Worm (Caenorhabditis elegans) whole organism, L4 larva: ENCODE results near the gene ampd-1.

Source experiments
- D1046.2 ChIP-seq: fragments of 200-800 bp; sonication (Bioruptor generic); IDR thresholded peaks from 2 replicates; pipeline ENCODE4 v1.3.6; 2022; ENCODE audit warnings: missing genetic modification characterization, missing compliant biosample characterization
- T20F7.1 ChIP-seq: fragments of 200-800 bp; sonication (Bioruptor generic); optimal IDR thresholded peaks from 2 replicates; lab custom pipeline; 2018; ENCODE audit warnings: mild to moderate bottlenecking, missing genetic modification characterization, missing compliant biosample characterization
- T26A8.4 ChIP-seq: fragments of 200-800 bp; sonication (Bioruptor generic); IDR thresholded peaks from 2 replicates; pipeline ENCODE4 v1.3.6; 2022; ENCODE audit warnings: missing genetic modification characterization, missing compliant biosample characterization
- Y105C5A.15 ChIP-seq: fragments of 200-800 bp; sonication (Bioruptor generic); IDR thresholded peaks from 2 replicates; pipeline ENCODE4 v1.3.6; 2022; ENCODE audit warnings: missing genetic modification characterization, missing compliant biosample characterization
- Y5F2A.4 ChIP-seq: fragments of 200-800 bp; sonication (Bioruptor generic); optimal IDR thresholded peaks from 2 replicates; lab custom pipeline; 2018; ENCODE audit warnings: mild to moderate bottlenecking, missing genetic modification characterization, missing compliant biosample characterization
- ZK337.2 ChIP-seq: fragments of 200-800 bp; sonication (Bioruptor generic); IDR thresholded peaks from 2 replicates; pipeline ENCODE4 v1.3.6; 2022; ENCODE audit warnings: missing genetic modification reagents, missing genetic modification characterization, missing compliant biosample characterization
- aha-1 ChIP-seq: fragments of 150-350 bp; peaks from one replicate; lab custom pipeline; 2014; ENCODE audit warnings: missing biosample characterization, missing genetic modification characterization
- aly-2 ChIP-seq: sonication (generic microtip); optimal IDR thresholded peaks from 2 replicates; lab custom pipeline; 2018; ENCODE audit warnings: missing biosample characterization, missing genetic modification characterization
- ama-1 ChIP-seq: fragments of 150-350 bp; optimal IDR thresholded peaks from 2 replicates; lab custom pipeline; 2014; ENCODE audit warnings: inconsistent platforms, mixed read lengths
- ceh-20 ChIP-seq: fragments of 200-800 bp; sonication (Bioruptor generic); IDR thresholded peaks from 2 replicates; pipeline ENCODE4 v1.3.6; 2022; ENCODE audit warnings: missing genetic modification reagents, missing genetic modification characterization, missing compliant biosample characterization
- ceh-32 ChIP-seq: sonication (generic microtip); optimal IDR thresholded peaks from 2 replicates; lab custom pipeline; 2016; ENCODE audit warnings: mild to moderate bottlenecking, missing genetic modification characterization, missing compliant biosample characterization; ENCODE audit not compliant: poor library complexity
- ceh-44 ChIP-seq: fragments of 200-800 bp; sonication (Bioruptor generic); IDR thresholded peaks from 2 replicates; pipeline ENCODE4 v1.3.6; 2022; ENCODE audit warnings: missing genetic modification reagents, missing genetic modification characterization, missing compliant biosample characterization
- daf-16 ChIP-seq, 3 experiments: sonication (generic microtip); optimal IDR thresholded peaks; 2 replicates each; lab custom pipeline; 2016 to 2017; ENCODE audit warnings: missing genetic modification characterization in 3 of 3, missing genetic modification reagents in 3 of 3, mild to moderate bottlenecking in 2 of 3, missing compliant biosample characterization in 2 of 3, missing biosample characterization in 1 of 3, moderate library complexity in 1 of 3
- dmd-6 ChIP-seq: fragments of 200-800 bp; sonication (Bioruptor generic); IDR thresholded peaks from 2 replicates; pipeline ENCODE4 v1.3.6; 2022; ENCODE audit warnings: missing genetic modification reagents, missing genetic modification characterization, missing compliant biosample characterization
- dve-1 ChIP-seq: sonication (generic microtip); optimal IDR thresholded peaks from 2 replicates; lab custom pipeline; 2017; ENCODE audit warnings: antibody characterized with exemption, mild to moderate bottlenecking, missing genetic modification characterization, missing compliant biosample characterization; ENCODE audit not compliant: insufficient read depth
- egl-43 ChIP-seq: fragments of 200-800 bp; sonication (Bioruptor generic); IDR thresholded peaks from 2 replicates; pipeline ENCODE4 v1.3.6; 2022; ENCODE audit warnings: missing genetic modification reagents, missing genetic modification characterization, missing compliant biosample characterization
- fkh-10 ChIP-seq: fragments of 150-350 bp; optimal IDR thresholded peaks from 2 replicates; lab custom pipeline; 2014; ENCODE audit warnings: missing biosample characterization, missing genetic modification reagents, missing genetic modification characterization
- hlh-11 ChIP-seq: fragments of 200-800 bp; sonication (Bioruptor generic); optimal IDR thresholded peaks from 2 replicates; lab custom pipeline; 2018; ENCODE audit warnings: mild to moderate bottlenecking, missing genetic modification characterization, missing compliant biosample characterization
- hmg-1.1 ChIP-seq: fragments of 200-800 bp; sonication (Bioruptor generic); IDR thresholded peaks from 2 replicates; pipeline ENCODE4 v1.3.6; 2022; ENCODE audit warnings: missing genetic modification reagents, missing genetic modification characterization, missing compliant biosample characterization
- jun-1 ChIP-seq: fragments of 150-350 bp; optimal IDR thresholded peaks from 2 replicates; lab custom pipeline; 2014; ENCODE audit warnings: missing biosample characterization, missing genetic modification reagents, missing genetic modification characterization
- lin-1 ChIP-seq: fragments of 200-800 bp; sonication (Bioruptor generic); IDR thresholded peaks from 2 replicates; pipeline ENCODE4 v1.3.6; 2022; ENCODE audit warnings: missing genetic modification reagents, missing genetic modification characterization, missing compliant biosample characterization
- lin-13 ChIP-seq: fragments of 150-350 bp; optimal IDR thresholded peaks from 2 replicates; lab custom pipeline; 2014; ENCODE audit warnings: missing biosample characterization, missing genetic modification reagents, missing genetic modification characterization
- lin-15B ChIP-seq: fragments of 150-350 bp; sonication (generic microtip); optimal IDR thresholded peaks from 3 replicates; lab custom pipeline; 2014; ENCODE audit warnings: missing biosample characterization, missing genetic modification characterization
- lin-29 ChIP-seq: fragments of 200-800 bp; sonication (Bioruptor generic); IDR thresholded peaks from 2 replicates; pipeline ENCODE4 v1.3.6; 2022; ENCODE audit warnings: missing genetic modification reagents, missing genetic modification characterization, missing compliant biosample characterization
- lsy-2 ChIP-seq, 2 experiments: fragments of 150-350 bp in 1 of 2; sonication (generic microtip) in 1 of 2; optimal IDR thresholded peaks; 2 replicates each; lab custom pipeline; 2014 to 2017; ENCODE audit warnings: missing biosample characterization in 2 of 2, missing genetic modification characterization in 2 of 2
- mxl-3 ChIP-seq: fragments of 200-800 bp; sonication (Bioruptor generic); optimal IDR thresholded peaks from 2 replicates; lab custom pipeline; 2018; ENCODE audit warnings: mild to moderate bottlenecking, missing genetic modification characterization, missing compliant biosample characterization
- nhr-28 ChIP-seq: fragments of 150-350 bp; optimal IDR thresholded peaks from 2 replicates; lab custom pipeline; 2014; ENCODE audit warnings: missing biosample characterization, missing genetic modification characterization
- nhr-41 ChIP-seq: fragments of 200-800 bp; sonication (Bioruptor generic); IDR thresholded peaks from 2 replicates; pipeline ENCODE4 v1.3.6; 2022; ENCODE audit warnings: missing genetic modification reagents, missing genetic modification characterization, missing compliant biosample characterization
- nhr-6 ChIP-seq: fragments of 150-350 bp; optimal IDR thresholded peaks from 2 replicates; lab custom pipeline; 2014; ENCODE audit warnings: missing biosample characterization, missing genetic modification characterization
- php-3 ChIP-seq: fragments of 200-800 bp; sonication (Bioruptor generic); IDR thresholded peaks from 2 replicates; pipeline ENCODE4 v1.3.6; 2022; ENCODE audit warnings: missing genetic modification reagents, missing genetic modification characterization, missing compliant biosample characterization
- pqm-1 ChIP-seq: sonication (generic microtip); optimal IDR thresholded peaks from 2 replicates; lab custom pipeline; 2017; ENCODE audit warnings: missing biosample characterization, missing genetic modification characterization
- sdz-12 ChIP-seq: fragments of 200-800 bp; sonication (Bioruptor generic); optimal IDR thresholded peaks from 2 replicates; lab custom pipeline; 2018; ENCODE audit warnings: mild to moderate bottlenecking, missing genetic modification characterization, missing compliant biosample characterization
- skn-1 ChIP-seq: fragments of 150-350 bp; optimal IDR thresholded peaks from 2 replicates; lab custom pipeline; 2014; ENCODE audit warnings: missing biosample characterization, missing genetic modification characterization
- snpc-1.2 ChIP-seq: fragments of 200-800 bp; sonication (Bioruptor generic); IDR thresholded peaks from 2 replicates; pipeline ENCODE4 v1.3.6; 2022; ENCODE audit warnings: missing genetic modification reagents, missing genetic modification characterization, missing compliant biosample characterization
- spr-1 ChIP-seq: sonication (generic microtip); optimal IDR thresholded peaks from 2 replicates; lab custom pipeline; 2016; ENCODE audit warnings: mild to moderate bottlenecking, missing genetic modification characterization, missing compliant biosample characterization
- spr-3 ChIP-seq: fragments of 200-800 bp; sonication (Bioruptor generic); optimal IDR thresholded peaks from 2 replicates; lab custom pipeline; 2018; ENCODE audit warnings: mild to moderate bottlenecking, missing genetic modification characterization, missing compliant biosample characterization
- unc-62 ChIP-seq, 3 experiments: fragments of 150-350 bp in 1 of 3; sonication (generic microtip); optimal IDR thresholded peaks in 2 of 3; peaks in 1 of 3; 1 replicate in 1 of 3; 2 replicates in 2 of 3; lab custom pipeline; 2014 to 2017; ENCODE audit warnings: missing biosample characterization in 3 of 3, missing genetic modification characterization in 3 of 3, missing genetic modification reagents in 3 of 3, missing genotype in 1 of 3
- vab-7 ChIP-seq: fragments of 200-800 bp; sonication (Bioruptor generic); IDR thresholded peaks from 2 replicates; pipeline ENCODE4 v1.3.6; 2022; ENCODE audit warnings: missing genetic modification reagents, missing genetic modification characterization, missing compliant biosample characterization
- ztf-7 ChIP-seq: fragments of 150-350 bp; optimal IDR thresholded peaks from 2 replicates; lab custom pipeline; 2014; ENCODE audit warnings: missing biosample characterization, missing genetic modification characterization

Gene ampd-1

DNA sequence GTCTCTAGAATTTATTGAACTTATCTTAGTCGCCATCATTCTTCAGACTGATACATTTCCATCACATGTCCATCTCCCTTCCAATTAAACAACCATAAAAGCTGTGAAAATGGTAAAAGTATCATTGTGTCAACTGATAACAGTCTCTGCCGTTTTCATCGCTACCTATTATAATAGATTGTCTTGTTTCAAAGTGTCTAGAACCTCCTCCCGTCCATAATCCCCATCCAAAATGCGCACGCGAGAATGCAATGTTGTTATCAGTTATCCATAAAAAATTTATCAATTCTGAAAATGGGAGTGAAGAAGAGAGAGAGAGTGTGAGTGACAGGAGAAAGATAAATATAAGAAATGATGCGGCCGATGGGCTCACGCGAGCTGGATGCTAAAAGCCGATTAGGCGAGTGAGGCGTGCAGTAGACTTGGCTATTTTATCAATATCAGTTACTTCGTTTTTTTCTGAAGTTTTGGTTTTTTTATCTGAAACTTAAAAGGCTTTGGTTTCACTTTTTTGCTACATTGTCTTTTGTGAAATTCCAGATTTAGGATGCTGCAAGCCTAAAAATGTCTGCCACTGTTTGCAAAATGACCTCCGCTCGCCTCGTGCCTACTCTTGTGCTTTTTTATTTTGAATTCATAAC is 1.1 kb upstream of the ampd-1 start (continued):
- TF ChIP-seq spr-3 (GFP tag; lab: Kevin White, UChicago) (no peak), ama-1 (lab: Kevin White, UChicago) (no peak), dve-1 (peak; percentile 97), D1046.2 (GFP tag; lab: Robert Waterston, UW) (no peak), vab-7 (GFP tag; lab: Robert Waterston, UW) (no peak), egl-43 (GFP tag; lab: Robert Waterston, UW) (no peak), pqm-1 (tag; lab: Kevin White, UChicago) (peak; percentile 91), T26A8.4 (GFP tag; lab: Robert Waterston, UW) (peak; percentile 43; the same call in 1 of the 2 replicates), lin-13 (no peak), spr-1 (peak; percentile 3), fkh-10 (GFP tag; lab: Kevin White, UChicago) (no peak), Y105C5A.15 (GFP tag; lab: Robert Waterston, UW) (no peak), ceh-32 (tag; lab: Kevin White, UChicago) (no peak), Y5F2A.4 (GFP tag; lab: Kevin White, UChicago) (no peak), ZK337.2 (GFP tag; lab: Robert Waterston, UW) (no peak), skn-1 (tag; lab: Kevin White, UChicago) (no peak), ztf-7 (tag; lab: Kevin White, UChicago) (no peak), aly-2 (no peak), ceh-20 (GFP tag; lab: Robert Waterston, UW) (peak; percentile 63), mxl-3 (GFP tag; lab: Kevin White, UChicago) (peak; percentile 21), lin-15B (no peak), lsy-2 (tag; optimal IDR thresholded peaks at IDR 0.05; lab: Kevin White, UChicago) (peak in 1 of 2 experiments; percentile 25), nhr-41 (GFP tag; lab: Robert Waterston, UW) (no peak), dmd-6 (GFP tag; lab: Robert Waterston, UW) (peak; percentile 95), nhr-6 (tag; lab: Kevin White, UChicago) (peak; percentile 31), ceh-44 (no peak)

ce11 chrII:5205286-5205685 is 2.2 kb downstream of the ampd-1 start:
- TF ChIP-seq aha-1 (peak; percentile 82), lin-1 (GFP tag; lab: Robert Waterston, UW) (no peak), nhr-28 (tag; lab: Kevin White, UChicago) (peak; percentile 7), snpc-1.2 (no peak), T20F7.1 (GFP tag; lab: Kevin White, UChicago) (no peak), daf-16 (GFP tag; optimal IDR thresholded peaks at IDR 0.05; lab: Kevin White, UChicago) (no peak), daf-16 (tag; optimal IDR thresholded peaks at IDR 0.05; lab: Kevin White, UChicago) (peak; percentile 16)

DNA sequence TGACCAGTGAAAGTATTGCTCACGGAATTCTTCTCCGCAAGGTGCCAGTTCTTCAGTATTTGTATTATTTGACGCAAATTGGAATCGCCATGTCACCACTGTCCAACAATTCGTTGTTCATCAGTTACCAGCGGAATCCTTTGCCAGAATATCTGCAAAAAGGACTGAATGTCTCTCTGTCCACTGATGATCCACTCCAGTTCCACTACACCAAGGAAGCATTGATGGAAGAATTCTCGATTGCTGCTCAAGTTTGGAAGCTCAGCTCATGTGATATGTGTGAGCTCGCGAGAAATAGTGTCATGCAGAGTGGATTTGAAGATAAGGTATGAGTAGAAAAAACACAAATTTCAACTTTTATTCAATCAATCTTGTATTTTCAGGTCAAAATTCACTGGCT is 6.0 kb downstream of the ampd-1 start:
- TF ChIP-seq unc-62 (GFP tag; optimal IDR thresholded peaks at IDR 0.05 in 1 of 2; lab: Kevin White, UChicago) (peak in 1 of 2 experiments; percentile 86), unc-62 (tag; optimal IDR thresholded peaks at IDR 0.05; lab: Kevin White, UChicago) (no peak), php-3 (GFP tag; lab: Robert Waterston, UW) (no peak)

DNA sequence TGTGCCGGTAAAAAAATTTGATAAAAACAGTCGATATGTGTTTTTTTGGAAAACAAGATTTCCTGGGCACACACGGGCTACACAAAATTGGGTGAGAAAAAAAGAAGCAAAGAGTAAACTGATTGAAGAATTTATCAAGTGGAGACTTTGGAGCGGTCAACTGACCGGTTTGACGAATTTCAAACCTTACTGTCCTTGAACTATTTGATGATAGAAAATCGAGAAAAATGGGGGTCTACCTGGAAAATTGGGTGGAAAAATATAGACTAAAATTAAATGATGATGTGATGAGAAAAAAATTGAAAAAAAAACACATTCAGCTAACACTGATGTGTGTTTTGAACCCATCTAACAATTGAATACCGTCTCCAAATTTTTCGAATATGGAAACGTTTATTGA is 7.7 kb downstream of the ampd-1 start, which contains the start of gene C34F11.8:
Gene C34F11.8, minus strand, starts transcription at position 135 of the 400 bp plus-strand sequence.
- TF ChIP-seq unc-62 (GFP tag; optimal IDR thresholded peaks at IDR 0.05 in 1 of 2; lab: Kevin White, UChicago) = peak in 1 of 2 experiments; percentile 95
- TF ChIP-seq unc-62 (tag; optimal IDR thresholded peaks at IDR 0.05; lab: Kevin White, UChicago) = no peak
- TF ChIP-seq aha-1 = peak; percentile 27
- no peak for TF ChIP-seq ceh-44
- TF ChIP-seq lin-29 (GFP tag; lab: Robert Waterston, UW) = no peak
- TF ChIP-seq jun-1 = no peak
- TF ChIP-seq sdz-12 (GFP tag; lab: Kevin White, UChicago) = no peak
- TF ChIP-seq nhr-28 (tag; lab: Kevin White, UChicago) = peak; percentile 64
- no peak for TF ChIP-seq hlh-11 (tag; lab: Kevin White, UChicago)
- TF ChIP-seq hmg-1.1 (GFP tag; lab: Robert Waterston, UW) = no peak
- TF ChIP-seq, all 104 proteins: peak for 3
